Fruit fly (Drosophila melanogaster): ENCODE results near the gene CG16749.

dm6 chr3R:9328812-9329211 lies 2.9 kb downstream of the CG16749 start:
- TF ChIP-seq h (optimal IDR thresholded peaks at IDR 0.05) (no peak), Myc (optimal IDR thresholded peaks at IDR 0.05) (no peak), ttk (optimal IDR thresholded peaks at IDR 0.05) (no peak), psq (optimal IDR thresholded peaks at IDR 0.05) (no peak)
